Fruit fly (Drosophila melanogaster) Kc167 (cell line): ENCODE measurements around the gene CG5850.

Source experiments
- Myc ChIP-seq: fragments of >200 bp; optimal IDR thresholded peaks from 2 replicates; lab custom pipeline; 2017; ENCODE audit warnings: missing external identifiers
- Sin3A ChIP-seq: fragments of >200 bp; optimal IDR thresholded peaks from 2 replicates; lab custom pipeline; 2018; ENCODE audit warnings: missing external identifiers
- h ChIP-seq: fragments of >200 bp; optimal IDR thresholded peaks from 3 replicates; lab custom pipeline; 2018; ENCODE audit warnings: missing external identifiers
- psq ChIP-seq: fragments of >200 bp; optimal IDR thresholded peaks from 2 replicates; lab custom pipeline; 2017; ENCODE audit warnings: missing external identifiers
- ttk ChIP-seq: sonication (Bioruptor generic); optimal IDR thresholded peaks from 2 replicates; lab custom pipeline; 2017; ENCODE audit warnings: missing external identifiers

DNA sequence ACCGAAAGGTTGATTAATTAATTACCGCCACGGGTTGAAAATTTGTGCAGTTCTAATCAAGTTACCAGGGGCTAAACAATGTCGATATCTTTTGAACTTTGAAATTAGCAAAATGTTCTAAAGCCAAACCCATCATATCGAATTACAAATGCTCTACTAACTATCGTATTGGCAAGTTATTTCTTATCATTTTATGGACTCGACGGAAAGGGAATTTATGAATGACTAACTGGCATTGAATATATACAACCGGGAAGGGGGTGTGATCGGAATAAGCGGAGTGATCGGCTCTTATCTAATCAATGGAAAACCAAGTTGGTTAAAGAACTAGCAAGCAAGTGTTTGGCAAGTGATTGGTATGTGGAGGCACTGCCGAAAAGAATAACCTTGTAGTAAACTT, 20.2 kb downstream of the CG5850 start:
- TF ChIP-seq ttk (lab: Kevin White, UChicago) (no peak), psq (lab: Kevin White, UChicago) (no peak), Myc (lab: Kevin White, UChicago) (no peak), Sin3A (lab: Kevin White, UChicago) (no peak), h (lab: Kevin White, UChicago) (no peak)
